Fruit fly (Drosophila melanogaster) whole organism, embryonic: ENCODE results near the gene Ddc.

ENCODE experiments used
- Blimp-1 ChIP-seq: fragments of 200-800 bp; sonication (Bioruptor generic); optimal IDR thresholded peaks from 3 replicates; lab custom pipeline; 2018; ENCODE audit warnings: missing biosample characterization, missing genetic modification characterization, mild to moderate bottlenecking, moderate library complexity, missing genetic modification reagents
- CG10979 ChIP-seq: fragments of 200-800 bp; sonication (Bioruptor generic); optimal IDR thresholded peaks from 2 replicates; lab custom pipeline; 2018; ENCODE audit warnings: missing biosample characterization, mild to moderate bottlenecking, missing genetic modification characterization, moderate library complexity
- CG11723 ChIP-seq: fragments of 200-800 bp; sonication (Bioruptor generic); optimal IDR thresholded peaks from 2 replicates; lab custom pipeline; 2017; ENCODE audit warnings: missing biosample characterization, mild to moderate bottlenecking, missing genetic modification characterization
- CG12219 ChIP-seq: fragments of 200-800 bp; sonication (Bioruptor generic); optimal IDR thresholded peaks from 3 replicates; lab custom pipeline; 2018; ENCODE audit warnings: missing biosample characterization, mild to moderate bottlenecking, missing genetic modification characterization
- CG14965 ChIP-seq: fragments of 200-800 bp; sonication (Bioruptor generic); optimal IDR thresholded peaks from 2 replicates; lab custom pipeline; 2016; ENCODE audit warnings: missing biosample characterization, missing genetic modification characterization, borderline replicate concordance
- CG17912 ChIP-seq: fragments of 200-800 bp; sonication (Bioruptor generic); optimal IDR thresholded peaks from 2 replicates; lab custom pipeline; 2018; ENCODE audit warnings: missing biosample characterization, mild to moderate bottlenecking, missing genetic modification characterization
- CG1832 ChIP-seq: fragments of 200-800 bp; sonication (Bioruptor generic); optimal IDR thresholded peaks from 2 replicates; lab custom pipeline; 2017; ENCODE audit warnings: missing biosample characterization, mild to moderate bottlenecking, missing genetic modification characterization, inconsistent platforms
- CG2116 ChIP-seq: fragments of 200-800 bp; sonication (Bioruptor generic); optimal IDR thresholded peaks from 3 replicates; lab custom pipeline; 2018; ENCODE audit warnings: missing biosample characterization, mild to moderate bottlenecking, missing genetic modification characterization
- CG33557 ChIP-seq: fragments of 200-800 bp; sonication (Bioruptor generic); optimal IDR thresholded peaks from 2 replicates; lab custom pipeline; 2019; ENCODE audit warnings: missing biosample characterization, mild to moderate bottlenecking, missing genetic modification characterization, moderate library complexity
- CG5245 ChIP-seq: fragments of 200-800 bp; sonication (Bioruptor generic); optimal IDR thresholded peaks from 3 replicates; lab custom pipeline; 2016; ENCODE audit warnings: missing biosample characterization, missing genetic modification characterization
- CG6654 ChIP-seq: fragments of 200-800 bp; sonication (Bioruptor generic); optimal IDR thresholded peaks from 2 replicates; lab custom pipeline; 2017; ENCODE audit warnings: missing biosample characterization, mild to moderate bottlenecking, missing genetic modification characterization
- CG7839 ChIP-seq: fragments of 200-800 bp; sonication (Bioruptor generic); optimal IDR thresholded peaks from 3 replicates; lab custom pipeline; 2018; ENCODE audit warnings: missing biosample characterization, mild to moderate bottlenecking, missing genetic modification characterization, moderate library complexity
- D19A ChIP-seq: fragments of 200-800 bp; optimal IDR thresholded peaks from 3 replicates; lab custom pipeline; 2019; ENCODE audit warnings: missing biosample characterization, mild to moderate bottlenecking, missing genetic modification characterization, moderate library complexity
- Dad ChIP-seq: fragments of 200-800 bp; sonication (Bioruptor generic); optimal IDR thresholded peaks from 3 replicates; lab custom pipeline; 2016; ENCODE audit warnings: missing biosample characterization, missing genetic modification characterization
- Dip3 ChIP-seq: fragments of 200-800 bp; sonication (Bioruptor generic); optimal IDR thresholded peaks from 3 replicates; lab custom pipeline; 2016; ENCODE audit warnings: missing biosample characterization, missing genetic modification characterization
- Doc2 ChIP-seq: fragments of 200-800 bp; sonication (Bioruptor generic); IDR thresholded peaks from 2 replicates; pipeline ENCODE4 v1.3.6; 2022; ENCODE audit warnings: missing biosample characterization, missing genetic modification characterization
- Fer3 ChIP-seq: fragments of 200-800 bp; sonication (Bioruptor generic); optimal IDR thresholded peaks from 2 replicates; lab custom pipeline; 2018; ENCODE audit warnings: missing biosample characterization, mild to moderate bottlenecking, missing genetic modification characterization, moderate library complexity
- HLH54F ChIP-seq: fragments of 200-800 bp; sonication (Bioruptor generic); optimal IDR thresholded peaks from 3 replicates; lab custom pipeline; 2016; ENCODE audit warnings: missing biosample characterization, missing genetic modification characterization
- Hr3 ChIP-seq: fragments of 200-800 bp; sonication (Bioruptor generic); optimal IDR thresholded peaks from 3 replicates; lab custom pipeline; 2016; ENCODE audit warnings: missing biosample characterization, missing genetic modification characterization
- Jarid2 ChIP-seq: fragments of 200-800 bp; sonication (Bioruptor generic); optimal IDR thresholded peaks from 3 replicates; lab custom pipeline; 2017; ENCODE audit warnings: mild to moderate bottlenecking, missing biosample characterization, missing genetic modification reagents, missing genetic modification characterization
- Nf-YA ChIP-seq: fragments of 200-800 bp; sonication (Bioruptor generic); IDR thresholded peaks from 2 replicates; pipeline ENCODE4 v1.3.6; 2022; ENCODE audit warnings: missing biosample characterization, missing genetic modification characterization
- Side ChIP-seq: fragments of 200-800 bp; sonication (Bioruptor generic); optimal IDR thresholded peaks from 2 replicates; lab custom pipeline; 2016; ENCODE audit warnings: missing biosample characterization, missing genetic modification characterization
- Sox102F ChIP-seq: fragments of 200-800 bp; sonication (Bioruptor generic); optimal IDR thresholded peaks from 2 replicates; lab custom pipeline; 2018; ENCODE audit warnings: missing biosample characterization, mild to moderate bottlenecking, missing genetic modification characterization, moderate library complexity
- Vsx1 ChIP-seq: fragments of 200-800 bp; sonication (Bioruptor generic); optimal IDR thresholded peaks from 2 replicates; lab custom pipeline; 2017; ENCODE audit warnings: missing biosample characterization, mild to moderate bottlenecking, missing genetic modification characterization, missing genetic modification reagents
- Xbp1 ChIP-seq: fragments of 200-800 bp; sonication (Bioruptor generic); optimal IDR thresholded peaks from 3 replicates; lab custom pipeline; 2016; ENCODE audit warnings: missing biosample characterization, mild to moderate bottlenecking, missing genetic modification characterization
- Xrp1 ChIP-seq: fragments of 200-800 bp; sonication (Bioruptor generic); IDR thresholded peaks from 2 replicates; pipeline ENCODE4 v1.3.6; 2022; ENCODE audit warnings: missing biosample characterization, missing genetic modification characterization
- crp ChIP-seq, 2 experiments: fragments of 200-800 bp; sonication (Bioruptor generic); optimal IDR thresholded peaks; 2 replicates in 1 of 2; 3 replicates in 1 of 2; lab custom pipeline; 2017; ENCODE audit warnings: missing biosample characterization in 2 of 2, missing genetic modification characterization in 2 of 2, mild to moderate bottlenecking in 1 of 2, moderate library complexity in 1 of 2
- danr ChIP-seq: fragments of 200-800 bp; sonication (Bioruptor generic); IDR thresholded peaks from 2 replicates; pipeline ENCODE4 v1.3.6; 2022; ENCODE audit warnings: missing biosample characterization, missing genetic modification characterization
- ham ChIP-seq: fragments of 200-800 bp; sonication (Bioruptor generic); IDR thresholded peaks from 2 replicates; pipeline ENCODE4 v1.3.6; 2022; ENCODE audit warnings: missing biosample characterization, missing genetic modification characterization
- lmd ChIP-seq: fragments of 200-800 bp; sonication (Bioruptor generic); IDR thresholded peaks from 2 replicates; pipeline ENCODE4 v1.3.6; 2022; ENCODE audit warnings: missing biosample characterization, missing genetic modification characterization
- mam ChIP-seq: fragments of 200-800 bp; sonication (Bioruptor generic); optimal IDR thresholded peaks from 3 replicates; lab custom pipeline; 2016; ENCODE audit warnings: missing biosample characterization, missing genetic modification characterization
- pan ChIP-seq, 4 experiments: fragments of >200 bp in 3 of 4; fragments of 200-800 bp in 1 of 4; sonication (Bioruptor generic) in 1 of 4; optimal IDR thresholded peaks in 3 of 4; IDR thresholded peaks in 1 of 4; 2 replicates each; pipeline versions ENCODE4 v1.3.6 to Lab custom; 2017 to 2022; ENCODE audit warnings: missing biosample characterization in 2 of 4, missing genetic modification characterization in 2 of 4, mixed read lengths in 1 of 4
- pho ChIP-seq: fragments of 200-800 bp; sonication (Bioruptor generic); optimal IDR thresholded peaks from 2 replicates; lab custom pipeline; 2016; ENCODE audit warnings: missing biosample characterization, missing genetic modification characterization
- pita ChIP-seq: fragments of 200-800 bp; sonication (Bioruptor generic); optimal IDR thresholded peaks from 2 replicates; lab custom pipeline; 2017; ENCODE audit warnings: missing biosample characterization, mild to moderate bottlenecking, missing genetic modification characterization
- seq ChIP-seq: fragments of 200-800 bp; sonication (Bioruptor generic); IDR thresholded peaks from 2 replicates; pipeline ENCODE4 v1.3.6; 2022; ENCODE audit warnings: missing biosample characterization, missing genetic modification characterization
- slp2 ChIP-seq: fragments of 200-800 bp; sonication (Bioruptor generic); optimal IDR thresholded peaks from 2 replicates; lab custom pipeline; 2016; ENCODE audit warnings: missing biosample characterization, missing genetic modification characterization
- so ChIP-seq: fragments of 200-800 bp; sonication (Bioruptor generic); IDR thresholded peaks from 3 replicates; pipeline ENCODE4 v1.3.6; 2022; ENCODE audit warnings: missing biosample characterization, missing genetic modification characterization
- tgo ChIP-seq: fragments of 200-800 bp; sonication (Bioruptor generic); IDR thresholded peaks from 3 replicates; pipeline ENCODE4 v1.3.6; 2022; ENCODE audit warnings: missing biosample characterization, missing genetic modification characterization
- unpg ChIP-seq: fragments of 200-800 bp; sonication (Bioruptor generic); optimal IDR thresholded peaks from 3 replicates; lab custom pipeline; 2018; ENCODE audit warnings: missing biosample characterization, mild to moderate bottlenecking, missing genetic modification characterization, moderate library complexity
- vnd ChIP-seq: fragments of 200-800 bp; sonication (Bioruptor generic); IDR thresholded peaks from 3 replicates; pipeline ENCODE4 v1.3.6; 2022; ENCODE audit warnings: missing biosample characterization, missing genetic modification characterization; ENCODE audit not compliant: partially characterized antibody

The Ddc gene

dm6 chr2L:19120984-19121383 is 878 bp upstream of the Ddc start (continued):
- TF ChIP-seq unpg (GFP tag; lab: Kevin White, UChicago): peak; percentile 24
- no peak for TF ChIP-seq crp (GFP tag; optimal IDR thresholded peaks at IDR 0.05; lab: Kevin White, UChicago)
- peak; percentile 35 for TF ChIP-seq Sox102F (GFP tag; lab: Kevin White, UChicago)
- TF ChIP-seq pita (GFP tag; lab: Kevin White, UChicago): no peak
- TF ChIP-seq Dad (GFP tag; lab: Kevin White, UChicago): peak; percentile 17
- peak; percentile 42 for TF ChIP-seq Fer3 (tag; lab: Kevin White, UChicago)
- TF ChIP-seq seq (GFP tag; lab: Robert Waterston, UW): peak; percentile 26; the same call in 1 of the 2 replicates
- TF ChIP-seq Blimp-1 (GFP tag; lab: Kevin White, UChicago): peak; percentile 48
- peak; percentile 37 for TF ChIP-seq HLH54F
- TF ChIP-seq Jarid2: peak; percentile 13
- TF ChIP-seq CG12219 (GFP tag; lab: Kevin White, UChicago): no peak
- TF ChIP-seq CG5245 (GFP tag; lab: Kevin White, UChicago): no peak
- peak; percentile 47 for TF ChIP-seq lmd (GFP tag; lab: Robert Waterston, UW)
- TF ChIP-seq ham: no peak
- peak; percentile 51 for TF ChIP-seq CG7839 (tag; lab: Kevin White, UChicago)
- TF ChIP-seq D19A (tag; lab: Kevin White, UChicago): peak; percentile 4
- TF ChIP-seq vnd (GFP tag; lab: Robert Waterston, UW): no peak
- no peak for TF ChIP-seq CG6654 (GFP tag; lab: Kevin White, UChicago)
- TF ChIP-seq Dip3: peak; percentile 37
- peak; percentile 58 for TF ChIP-seq Xbp1 (GFP tag; lab: Kevin White, UChicago)
- no peak for TF ChIP-seq CG1832 (GFP tag; lab: Kevin White, UChicago)
- TF ChIP-seq CG33557: no peak
- TF ChIP-seq Hr3 (GFP tag; lab: Kevin White, UChicago): peak; percentile 19
- no peak for TF ChIP-seq CG14965 (GFP tag; lab: Kevin White, UChicago)
- peak; percentile 16 for TF ChIP-seq CG2116 (GFP tag; lab: Kevin White, UChicago)
- TF ChIP-seq CG10979 (tag; lab: Kevin White, UChicago): peak; percentile 29
- no peak for TF ChIP-seq Vsx1 (GFP tag; lab: Kevin White, UChicago)
- no peak for TF ChIP-seq CG17912 (GFP tag; lab: Kevin White, UChicago)
- TF ChIP-seq so: 0 out of 3 replicates have a peak, but pooled peaks have one; percentile 34
- TF ChIP-seq Side (GFP tag; lab: Kevin White, UChicago): peak; percentile 23
- TF ChIP-seq slp2: peak; percentile 46
- peak; percentile 31 for TF ChIP-seq mam (GFP tag; lab: Kevin White, UChicago)
- peak; percentile 22; the same call in 1 of the 2 replicates for TF ChIP-seq Xrp1
- no peak for TF ChIP-seq Doc2 (GFP tag; lab: Robert Waterston, UW)
- TF ChIP-seq pan (optimal IDR thresholded peaks at IDR 0.05; lab: Kevin White, UChicago): no peak
- TF ChIP-seq pan (GFP tag; optimal IDR thresholded peaks at IDR 0.05 in 1 of 2, IDR thresholded peaks at IDR 0.05 in 1 of 2): peak in 1 of 2 experiments; percentile 37
- TF ChIP-seq Nf-YA (GFP tag; lab: Robert Waterston, UW): 0 out of 2 replicates have a peak, but pooled peaks have one; percentile 12
- no peak for TF ChIP-seq danr (GFP tag; lab: Robert Waterston, UW)
- TF ChIP-seq pho: peak; percentile 35
- peak; percentile 5 for TF ChIP-seq CG11723 (GFP tag; lab: Kevin White, UChicago)
- TF ChIP-seq tgo: peak; percentile 23; the same call in 1 of the 3 replicates
